Worm (Caenorhabditis elegans) whole organism, L3 larva: ENCODE results near the gene lips-12.

Experiments used
- egl-27 ChIP-seq: sonication (generic microtip); optimal IDR thresholded peaks from 4 replicates; lab custom pipeline; 2017; ENCODE audit warnings: missing biosample characterization, missing genetic modification reagents, missing genetic modification characterization
- fos-1 ChIP-seq: fragments of 150-350 bp; optimal IDR thresholded peaks from 2 replicates; lab custom pipeline; 2014; ENCODE audit warnings: missing biosample characterization, missing genetic modification characterization
- lin-15B ChIP-seq: fragments of 150-350 bp; optimal IDR thresholded peaks from 2 replicates; lab custom pipeline; 2014; ENCODE audit warnings: missing biosample characterization, missing genetic modification characterization
- pha-4 ChIP-seq: fragments of 150-350 bp; optimal IDR thresholded peaks from 2 replicates; lab custom pipeline; 2014; ENCODE audit warnings: missing biosample characterization, missing genetic modification reagents, missing genetic modification characterization

- TF ChIP-seq fos-1 (tag; lab: Kevin White, UChicago) (no peak), lin-15B (tag; lab: Kevin White, UChicago) (no peak), egl-27 (tag; lab: Kevin White, UChicago) (no peak), pha-4 (tag; lab: Kevin White, UChicago) (no peak)
Measured at ce11 chrII:1127676-1128075, 13.6 kb upstream of the lips-12 start, which contains the start of gene taf-6.1.
